Worm (Caenorhabditis elegans) whole organism, young adult: ENCODE data around the gene C56C10.9.

Experiments used
- B0035.1 ChIP-seq: sonication (generic microtip); optimal IDR thresholded peaks from 2 replicates; lab custom pipeline; 2016; ENCODE audit warnings: missing genetic modification characterization, mild to moderate bottlenecking, missing compliant biosample characterization, missing genotype, missing genetic modification reagents
- B0261.1 ChIP-seq: sonication (generic microtip); optimal IDR thresholded peaks from 2 replicates; lab custom pipeline; 2016; ENCODE audit warnings: mild to moderate bottlenecking, missing genetic modification characterization, moderate library complexity, missing compliant biosample characterization
- B0336.3 ChIP-seq: fragments of 200-800 bp; sonication (Bioruptor generic); IDR thresholded peaks from 2 replicates; pipeline ENCODE4 v1.3.6; 2022; ENCODE audit warnings: missing genetic modification characterization, missing compliant biosample characterization
- F22D6.2 ChIP-seq: sonication (generic microtip); optimal IDR thresholded peaks from 2 replicates; lab custom pipeline; 2016; ENCODE audit warnings: mild to moderate bottlenecking, missing genetic modification characterization, missing compliant biosample characterization
- F23B12.7 ChIP-seq: sonication (generic microtip); optimal IDR thresholded peaks from 2 replicates; lab custom pipeline; 2017; ENCODE audit warnings: missing genetic modification characterization, mild to moderate bottlenecking, missing compliant biosample characterization, antibody characterized with exemption, moderate library complexity; ENCODE audit not compliant: insufficient read depth
- F37B4.10 ChIP-seq: fragments of 200-800 bp; sonication (Bioruptor generic); IDR thresholded peaks from 2 replicates; pipeline ENCODE4 v1.3.6; 2022; ENCODE audit warnings: missing genetic modification characterization, missing compliant biosample characterization
- F52B5.7 ChIP-seq: sonication (generic microtip); optimal IDR thresholded peaks from 2 replicates; lab custom pipeline; 2016; ENCODE audit warnings: mild to moderate bottlenecking, missing genetic modification characterization, missing compliant biosample characterization
- K11D2.4 ChIP-seq: fragments of 200-800 bp; sonication (Bioruptor generic); IDR thresholded peaks from 2 replicates; pipeline ENCODE4 v1.3.6; 2022; ENCODE audit warnings: missing genetic modification reagents, missing genetic modification characterization, missing compliant biosample characterization
- T07F8.4 ChIP-seq: sonication (generic microtip); optimal IDR thresholded peaks from 2 replicates; lab custom pipeline; 2016; ENCODE audit warnings: mild to moderate bottlenecking, missing genetic modification characterization, moderate library complexity, missing compliant biosample characterization
- Y56A3A.18 ChIP-seq: fragments of 200-800 bp; sonication (Bioruptor generic); IDR thresholded peaks from 2 replicates; pipeline ENCODE4 v1.3.6; 2022; ENCODE audit warnings: missing genetic modification reagents, missing genetic modification characterization, missing compliant biosample characterization
- ZK185.1 ChIP-seq: sonication (generic microtip); optimal IDR thresholded peaks from 2 replicates; lab custom pipeline; 2016; ENCODE audit warnings: mild to moderate bottlenecking, missing genetic modification characterization, missing compliant biosample characterization; ENCODE audit not compliant: poor library complexity, severe bottlenecking
- aptf-2 ChIP-seq: fragments of 200-800 bp; sonication (Bioruptor generic); conservative IDR thresholded peaks from 2 replicates; pipeline ENCODE4 v1.3.6; 2022; ENCODE audit warnings: missing genetic modification reagents, missing genetic modification characterization, missing compliant biosample characterization
- atf-7 ChIP-seq: sonication (generic microtip); optimal IDR thresholded peaks from 2 replicates; lab custom pipeline; 2017; ENCODE audit warnings: mild to moderate bottlenecking, missing genetic modification characterization, missing compliant biosample characterization
- athp-1 ChIP-seq: sonication (generic microtip); optimal IDR thresholded peaks from 2 replicates; lab custom pipeline; 2017; ENCODE audit warnings: mild to moderate bottlenecking, missing genetic modification characterization, missing compliant biosample characterization
- attf-3 ChIP-seq: fragments of 200-800 bp; sonication (Bioruptor generic); conservative IDR thresholded peaks from 2 replicates; pipeline ENCODE4 v1.3.6; 2022; ENCODE audit warnings: missing genetic modification reagents, missing genetic modification characterization, missing compliant biosample characterization
- attf-5 ChIP-seq: fragments of 200-800 bp; sonication (Bioruptor generic); optimal IDR thresholded peaks from 2 replicates; lab custom pipeline; 2018; ENCODE audit warnings: mild to moderate bottlenecking, missing genetic modification characterization, missing compliant biosample characterization
- bed-2 ChIP-seq: fragments of 200-800 bp; sonication (Bioruptor generic); IDR thresholded peaks from 2 replicates; pipeline ENCODE4 v1.3.6; 2022; ENCODE audit warnings: missing genetic modification reagents, missing genetic modification characterization, missing compliant biosample characterization
- ccch-3 ChIP-seq: fragments of 200-800 bp; sonication (Bioruptor generic); optimal IDR thresholded peaks from 2 replicates; lab custom pipeline; 2018; ENCODE audit warnings: mild to moderate bottlenecking, missing genetic modification characterization, missing compliant biosample characterization
- cebp-1 ChIP-seq, 2 experiments: fragments of 200-800 bp in 1 of 2; sonication (Bioruptor generic) in 1 of 2; sonication (generic microtip) in 1 of 2; IDR thresholded peaks in 1 of 2; optimal IDR thresholded peaks in 1 of 2; 2 replicates each; pipeline versions ENCODE4 v1.3.6 to Lab custom; 2017 to 2022; ENCODE audit warnings: missing compliant biosample characterization in 2 of 2, missing genetic modification characterization in 2 of 2, mild to moderate bottlenecking in 1 of 2, missing genetic modification reagents in 1 of 2, moderate library complexity in 1 of 2
- cebp-2 ChIP-seq: fragments of 200-800 bp; sonication (Bioruptor generic); IDR thresholded peaks from 2 replicates; pipeline ENCODE4 v1.3.6; 2022; ENCODE audit warnings: missing genetic modification characterization, missing compliant biosample characterization
- ceh-100 ChIP-seq: fragments of 200-800 bp; sonication (Bioruptor generic); IDR thresholded peaks from 2 replicates; pipeline ENCODE4 v1.3.6; 2022; ENCODE audit warnings: missing genetic modification reagents, missing genetic modification characterization, missing compliant biosample characterization
- ceh-58 ChIP-seq: fragments of 200-800 bp; sonication (Bioruptor generic); IDR thresholded peaks from 2 replicates; pipeline ENCODE4 v1.3.6; 2022; ENCODE audit warnings: missing genetic modification characterization, missing compliant biosample characterization
- ceh-79 ChIP-seq: sonication (generic microtip); optimal IDR thresholded peaks from 2 replicates; lab custom pipeline; 2017; ENCODE audit warnings: mild to moderate bottlenecking, missing genetic modification characterization, missing compliant biosample characterization
- ceh-91 ChIP-seq: fragments of 200-800 bp; sonication (Bioruptor generic); IDR thresholded peaks from 2 replicates; pipeline ENCODE4 v1.3.6; 2022; ENCODE audit warnings: missing genetic modification reagents, missing genetic modification characterization, missing compliant biosample characterization
- die-1 ChIP-seq: sonication (generic microtip); optimal IDR thresholded peaks from 2 replicates; lab custom pipeline; 2016; ENCODE audit warnings: missing genotype, mild to moderate bottlenecking, missing genetic modification characterization, missing compliant biosample characterization
- dpff-1 ChIP-seq: sonication (generic microtip); optimal IDR thresholded peaks from 2 replicates; lab custom pipeline; 2017; ENCODE audit warnings: mild to moderate bottlenecking, missing genetic modification characterization, missing compliant biosample characterization
- egl-44 ChIP-seq: fragments of 200-800 bp; sonication (Bioruptor generic); IDR thresholded peaks from 2 replicates; pipeline ENCODE4 v1.3.6; 2022; ENCODE audit warnings: missing genetic modification reagents, missing genetic modification characterization, missing compliant biosample characterization
- him-1 ChIP-seq: sonication (generic microtip); optimal IDR thresholded peaks from 2 replicates; lab custom pipeline; 2016; ENCODE audit warnings: missing genotype, missing genetic modification reagents, missing genetic modification characterization, missing compliant biosample characterization
- hlh-12 ChIP-seq: sonication (generic microtip); optimal IDR thresholded peaks from 2 replicates; lab custom pipeline; 2016; ENCODE audit warnings: missing genetic modification characterization, missing compliant biosample characterization
- hlh-26 ChIP-seq: fragments of 200-800 bp; sonication (Bioruptor generic); conservative IDR thresholded peaks from 2 replicates; pipeline ENCODE4 v1.3.6; 2022; ENCODE audit warnings: missing genetic modification reagents, missing genetic modification characterization, missing compliant biosample characterization
- lag-1 ChIP-seq: fragments of 200-800 bp; sonication (Bioruptor generic); IDR thresholded peaks from 2 replicates; pipeline ENCODE4 v1.3.6; 2022; ENCODE audit warnings: missing genetic modification reagents, missing genetic modification characterization, missing compliant biosample characterization
- let-526 ChIP-seq: fragments of 200-800 bp; sonication (Bioruptor generic); IDR thresholded peaks from 2 replicates; pipeline ENCODE4 v1.3.6; 2022; ENCODE audit warnings: missing genetic modification reagents, missing genetic modification characterization, missing compliant biosample characterization
- lin-26 ChIP-seq: fragments of 200-800 bp; sonication (Bioruptor generic); IDR thresholded peaks from 2 replicates; pipeline ENCODE4 v1.3.6; 2022; ENCODE audit warnings: missing genetic modification reagents, missing genetic modification characterization, missing compliant biosample characterization
- madf-10 ChIP-seq: sonication (generic microtip); optimal IDR thresholded peaks from 2 replicates; lab custom pipeline; 2016; ENCODE audit warnings: mild to moderate bottlenecking, missing genetic modification characterization, missing compliant biosample characterization
- madf-3 ChIP-seq: fragments of 200-800 bp; sonication (Bioruptor generic); IDR thresholded peaks from 2 replicates; pipeline ENCODE4 v1.3.6; 2022; ENCODE audit warnings: missing genetic modification reagents, missing genetic modification characterization, missing compliant biosample characterization
- madf-6 ChIP-seq: fragments of 200-800 bp; sonication (Bioruptor generic); IDR thresholded peaks from 2 replicates; pipeline ENCODE4 v1.3.6; 2022; ENCODE audit warnings: missing genetic modification reagents, missing genetic modification characterization, missing compliant biosample characterization
- madf-8 ChIP-seq: fragments of 200-800 bp; sonication (Bioruptor generic); conservative IDR thresholded peaks from 2 replicates; pipeline ENCODE4 v1.3.6; 2022; ENCODE audit warnings: missing genetic modification reagents, missing genetic modification characterization, missing compliant biosample characterization
- mxl-1 ChIP-seq: sonication (generic microtip); optimal IDR thresholded peaks from 2 replicates; lab custom pipeline; 2016; ENCODE audit warnings: missing genetic modification characterization, missing compliant biosample characterization
- nfyb-1 ChIP-seq: fragments of 200-800 bp; sonication (Bioruptor generic); IDR thresholded peaks from 2 replicates; pipeline ENCODE4 v1.3.6; 2022; ENCODE audit warnings: missing genetic modification reagents, missing genetic modification characterization, missing compliant biosample characterization
- nhr-179 ChIP-seq: sonication (generic microtip); optimal IDR thresholded peaks from 2 replicates; lab custom pipeline; 2016; ENCODE audit warnings: mild to moderate bottlenecking, missing genetic modification characterization, missing compliant biosample characterization
- nhr-80 ChIP-seq: sonication (generic microtip); optimal IDR thresholded peaks from 2 replicates; lab custom pipeline; 2016; ENCODE audit warnings: missing genetic modification characterization, missing compliant biosample characterization
- pbrm-1 ChIP-seq: fragments of 200-800 bp; sonication (Bioruptor generic); IDR thresholded peaks from 2 replicates; pipeline ENCODE4 v1.3.6; 2022; ENCODE audit warnings: missing genetic modification reagents, missing genetic modification characterization, missing compliant biosample characterization
- rcor-1 ChIP-seq: fragments of 200-800 bp; sonication (Bioruptor generic); IDR thresholded peaks from 2 replicates; pipeline ENCODE4 v1.3.6; 2022; ENCODE audit warnings: missing genetic modification reagents, missing genetic modification characterization, missing compliant biosample characterization
- snpc-1.1 ChIP-seq: sonication (generic microtip); optimal IDR thresholded peaks from 2 replicates; lab custom pipeline; 2017; ENCODE audit warnings: missing genetic modification characterization, mild to moderate bottlenecking, missing compliant biosample characterization, antibody characterized with exemption, moderate library complexity, missing genotype, missing genetic modification reagents; ENCODE audit not compliant: insufficient read depth
- snpc-4 ChIP-seq, 5 experiments: fragments of 150-350 bp in 1 of 5; sonication (generic microtip) in 4 of 5; optimal IDR thresholded peaks; 2 replicates each; lab custom pipeline; 2014 to 2018; ENCODE audit warnings: missing genetic modification characterization in 5 of 5, missing biosample characterization in 3 of 5, antibody characterized with exemption in 2 of 5, mild to moderate bottlenecking in 2 of 5, missing compliant biosample characterization in 2 of 5, missing genotype in 2 of 5, moderate library complexity in 2 of 5, missing genetic modification reagents in 1 of 5
- tbp1 ChIP-seq: fragments of 200-800 bp; sonication (Bioruptor generic); optimal IDR thresholded peaks from 2 replicates; lab custom pipeline; 2018; ENCODE audit warnings: mild to moderate bottlenecking, missing genetic modification characterization, missing compliant biosample characterization
- zfh-2 ChIP-seq: fragments of 200-800 bp; sonication (Bioruptor generic); conservative IDR thresholded peaks from 2 replicates; pipeline ENCODE4 v1.3.6; 2022; ENCODE audit warnings: missing genetic modification reagents, missing genetic modification characterization, missing compliant biosample characterization
- ztf-26 ChIP-seq: sonication (generic microtip); optimal IDR thresholded peaks from 2 replicates; lab custom pipeline; 2017; ENCODE audit warnings: missing genetic modification characterization, missing compliant biosample characterization
- ztf-3 ChIP-seq: fragments of 200-800 bp; sonication (Bioruptor generic); optimal IDR thresholded peaks from 2 replicates; lab custom pipeline; 2018; ENCODE audit warnings: mild to moderate bottlenecking, missing genetic modification characterization, missing compliant biosample characterization

Gene C56C10.9

ce11 chrII:6591000-6591399 lies 1.2 kb downstream of the C56C10.9 start (continued):
- TF ChIP-seq nhr-80 (tag; lab: Kevin White, UChicago) (no peak), ceh-58 (GFP tag; lab: Robert Waterston, UW) (no peak), ztf-3 (GFP tag; lab: Kevin White, UChicago) (no peak), hlh-26 (GFP tag; lab: Robert Waterston, UW) (no peak), snpc-1.1 (tag; lab: Kevin White, UChicago) (no peak), nhr-179 (tag; lab: Kevin White, UChicago) (no peak), F22D6.2 (tag; lab: Kevin White, UChicago) (no peak), attf-3 (no peak), aptf-2 (GFP tag; lab: Robert Waterston, UW) (no peak), egl-44 (no peak), B0336.3 (GFP tag; lab: Robert Waterston, UW) (peak; percentile 55; the same call in 1 of the 2 replicates), F52B5.7 (peak; percentile 42), B0261.1 (tag; lab: Kevin White, UChicago) (no peak), T07F8.4 (tag; lab: Kevin White, UChicago) (no peak), rcor-1 (GFP tag; lab: Robert Waterston, UW) (no peak), Y56A3A.18 (GFP tag; lab: Robert Waterston, UW) (no peak), F23B12.7 (tag; lab: Kevin White, UChicago) (no peak), lag-1 (GFP tag; lab: Robert Waterston, UW) (no peak), madf-8 (GFP tag; lab: Robert Waterston, UW) (no peak), tbp1 (no peak), him-1 (no peak), mxl-1 (tag; lab: Kevin White, UChicago) (peak; percentile 26), ceh-79 (tag; lab: Kevin White, UChicago) (no peak), F37B4.10 (no peak), ceh-91 (GFP tag; lab: Robert Waterston, UW) (no peak), cebp-1 (GFP tag; IDR thresholded peaks at IDR 0.05; lab: Robert Waterston, UW) (no peak), cebp-1 (tag; optimal IDR thresholded peaks at IDR 0.05; lab: Kevin White, UChicago) (peak; percentile 46), ceh-100 (GFP tag; lab: Robert Waterston, UW) (no peak), B0035.1 (no peak), die-1 (no peak), madf-6 (GFP tag; lab: Robert Waterston, UW) (0 out of 2 replicates have a peak, but pooled peaks have one; percentile 33), bed-2 (GFP tag; lab: Robert Waterston, UW) (no peak), let-526 (GFP tag; lab: Robert Waterston, UW) (no peak), attf-5 (no peak), cebp-2 (GFP tag; lab: Robert Waterston, UW) (no peak), ZK185.1 (tag; lab: Kevin White, UChicago) (no peak), madf-10 (tag; lab: Kevin White, UChicago) (no peak), lin-26 (GFP tag; lab: Robert Waterston, UW) (no peak), atf-7 (tag; lab: Kevin White, UChicago) (no peak), ztf-26 (tag; lab: Kevin White, UChicago) (no peak), madf-3 (GFP tag; lab: Robert Waterston, UW) (no peak), nfyb-1 (GFP tag; lab: Robert Waterston, UW) (peak; percentile 72; the same call in 1 of the 2 replicates), pbrm-1 (GFP tag; lab: Robert Waterston, UW) (no peak), dpff-1 (no peak), snpc-4 (GFP tag; optimal IDR thresholded peaks at IDR 0.05; lab: Kevin White, UChicago) (no peak), snpc-4 (tag; optimal IDR thresholded peaks at IDR 0.05; lab: Kevin White, UChicago) (no peak), zfh-2 (GFP tag; lab: Robert Waterston, UW) (no peak), K11D2.4 (GFP tag; lab: Robert Waterston, UW) (0 out of 2 replicates have a peak, but pooled peaks have one; percentile 15), athp-1 (tag; lab: Kevin White, UChicago) (no peak), hlh-12 (tag; lab: Kevin White, UChicago) (no peak), ccch-3 (GFP tag; lab: Kevin White, UChicago) (no peak)
